Fruit fly (Drosophila melanogaster): ENCODE results near the gene CG1622.

dm6 chrX:13345327-13345726 is 48.4 kb downstream of the CG1622 start:
- TF ChIP-seq CG9705 (GFP tag; optimal IDR thresholded peaks at IDR 0.05) (no peak), Mio (GFP tag; optimal IDR thresholded peaks at IDR 0.05) (no peak), Myc (optimal IDR thresholded peaks at IDR 0.05) (no peak)

Data from whole organism, wandering third instar larva.